Worm (Caenorhabditis elegans) whole organism, L4 larva: ENCODE data around the gene F35H10.3.

Source experiments
- T26A8.4 ChIP-seq: fragments of 200-800 bp; sonication (Bioruptor generic); IDR thresholded peaks from 2 replicates; pipeline ENCODE4 v1.3.6; 2022; ENCODE audit warnings: missing genetic modification characterization, missing compliant biosample characterization
- aha-1 ChIP-seq: fragments of 150-350 bp; peaks from one replicate; lab custom pipeline; 2014; ENCODE audit warnings: missing biosample characterization, missing genetic modification characterization
- skn-1 ChIP-seq: fragments of 150-350 bp; optimal IDR thresholded peaks from 2 replicates; lab custom pipeline; 2014; ENCODE audit warnings: missing biosample characterization, missing genetic modification characterization
- zfp-2 ChIP-seq: sonication (generic microtip); optimal IDR thresholded peaks from 2 replicates; lab custom pipeline; 2016; ENCODE audit warnings: mild to moderate bottlenecking, missing genetic modification characterization, missing compliant biosample characterization

DNA sequence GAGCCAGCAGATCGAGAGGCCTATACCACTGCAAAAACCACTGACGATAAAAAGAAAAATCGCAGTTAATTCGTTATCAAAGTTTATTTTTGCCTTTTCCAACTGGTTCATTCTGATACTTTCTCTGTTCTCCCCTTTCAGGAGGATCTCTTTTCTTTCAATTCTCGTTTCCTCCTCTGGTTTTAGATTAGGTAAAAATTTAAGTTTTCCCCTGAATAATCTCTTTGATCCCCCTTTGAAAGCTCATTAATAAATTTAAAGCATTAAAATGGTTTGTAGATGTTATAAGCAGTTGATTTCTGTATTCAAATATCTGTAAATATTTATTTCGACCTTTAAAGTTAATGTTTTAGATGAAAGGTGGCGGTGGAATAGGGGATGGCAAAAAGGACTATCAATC, 34.5 kb upstream of the F35H10.3 start, which contains the start of gene K07H8.2:
- TF ChIP-seq T26A8.4, result no peak
- TF ChIP-seq skn-1, result no peak
- TF ChIP-seq zfp-2 (tag; lab: Kevin White, UChicago), result no peak
- no peak for TF ChIP-seq aha-1 (tag; lab: Kevin White, UChicago)
